Fruit fly (Drosophila melanogaster): ENCODE results near the gene loqs.

DNA sequence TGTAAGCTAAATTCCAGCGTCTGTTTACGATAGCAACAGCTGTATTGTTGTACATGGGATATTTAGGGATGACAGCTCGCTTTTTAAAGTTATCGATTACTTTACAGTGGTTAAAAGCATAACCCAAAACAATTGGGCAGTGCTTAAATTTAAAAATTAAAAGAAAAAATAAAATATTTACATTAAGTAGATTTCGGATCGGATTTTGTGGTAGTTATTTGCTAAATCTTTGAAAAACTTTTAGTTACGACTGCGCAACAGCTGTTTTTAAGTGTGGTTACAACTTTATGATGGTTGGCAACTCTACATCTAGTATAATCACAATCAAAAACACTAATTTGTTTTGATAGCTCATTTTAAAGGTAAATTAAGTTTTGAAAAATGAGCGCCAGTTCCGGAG, 4.8 kb downstream of the loqs start, which contains the start of the genes Ing5 and CG7099:
- no peak for TF ChIP-seq pan (optimal IDR thresholded peaks at IDR 0.05)
- TF ChIP-seq psq (optimal IDR thresholded peaks at IDR 0.05) = no peak

Data from whole organism.